Fruit fly (Drosophila melanogaster) whole organism: Measurements from ENCODE around the gene CG5815.

Source experiments
- CG8478 ChIP-seq: fragments of >200 bp; optimal IDR thresholded peaks from 2 replicates; lab custom pipeline; 2018; ENCODE audit warnings: inconsistent platforms
- Dll ChIP-seq: fragments of >200 bp; optimal IDR thresholded peaks from 2 replicates; lab custom pipeline; 2017
- EcR ChIP-seq, 2 experiments: fragments of >200 bp; optimal IDR thresholded peaks; 2 replicates each; lab custom pipeline; 2017; ENCODE audit warnings: missing biosample characterization in 2 of 2, missing genetic modification characterization in 2 of 2, missing genetic modification reagents in 2 of 2
- pan ChIP-seq: fragments of >200 bp; optimal IDR thresholded peaks from 2 replicates; lab custom pipeline; 2017
- psq ChIP-seq: fragments of >200 bp; optimal IDR thresholded peaks from 2 replicates; lab custom pipeline; 2017
- usp ChIP-seq: fragments of >200 bp; optimal IDR thresholded peaks from 2 replicates; lab custom pipeline; 2017; ENCODE audit warnings: missing biosample characterization, missing genetic modification characterization, mixed read lengths

CG5815 gene

DNA sequence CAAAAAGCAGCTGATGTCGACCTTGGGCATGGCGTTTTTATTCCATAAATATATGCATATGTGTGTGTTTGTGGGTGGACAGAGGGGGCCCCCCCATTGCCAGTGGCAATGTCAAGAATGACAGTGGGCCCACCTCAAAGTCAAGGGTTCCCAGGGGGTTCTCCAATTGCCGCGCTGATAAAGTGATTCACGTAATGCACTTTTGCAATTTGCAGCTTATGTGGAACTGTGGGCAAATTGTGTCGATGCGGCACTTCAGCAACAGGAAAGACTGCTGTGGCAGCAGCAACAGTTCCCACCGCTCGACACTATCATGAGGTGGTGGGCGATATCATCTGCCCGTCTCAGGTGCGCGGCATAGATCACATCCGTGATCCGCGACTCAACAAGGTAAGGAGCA, 41.6 kb downstream of the CG5815 start:
- no peak for TF ChIP-seq pan
- TF ChIP-seq Dll: no peak
- TF ChIP-seq psq (lab: Kevin White, UChicago): no peak

DNA sequence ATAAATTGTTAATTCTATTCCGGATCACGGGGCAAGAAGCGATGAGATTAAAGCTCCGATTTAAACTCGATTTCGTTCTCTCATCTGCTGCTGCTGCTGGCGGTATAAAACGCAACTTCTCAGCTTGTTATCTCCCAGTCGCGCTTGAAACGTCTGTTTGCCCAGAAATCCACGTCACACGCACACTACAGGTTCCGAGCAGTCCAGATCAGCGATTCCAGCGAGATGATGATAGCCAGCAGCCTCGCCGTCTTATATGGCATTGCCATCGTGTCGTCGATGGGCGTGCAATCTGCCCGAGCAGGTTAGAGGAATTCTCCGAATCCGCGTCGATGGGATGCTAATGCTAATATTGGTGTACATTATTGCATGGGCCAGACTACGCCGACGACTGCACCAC, 45.4 kb downstream of the CG5815 start, which contains the start of gene grass:
Gene grass (plus strand): TSS at position 135 of the 400 bp plus-strand sequence.
- no peak for TF ChIP-seq pan
- TF ChIP-seq CG8478: no peak
- no peak for TF ChIP-seq usp (GFP tag; lab: Kevin White, UChicago)
- no peak for TF ChIP-seq EcR (GFP tag; optimal IDR thresholded peaks at IDR 0.05; lab: Kevin White, UChicago)
- no peak for TF ChIP-seq psq (lab: Kevin White, UChicago)
- no peak for TF ChIP-seq Dll

DNA sequence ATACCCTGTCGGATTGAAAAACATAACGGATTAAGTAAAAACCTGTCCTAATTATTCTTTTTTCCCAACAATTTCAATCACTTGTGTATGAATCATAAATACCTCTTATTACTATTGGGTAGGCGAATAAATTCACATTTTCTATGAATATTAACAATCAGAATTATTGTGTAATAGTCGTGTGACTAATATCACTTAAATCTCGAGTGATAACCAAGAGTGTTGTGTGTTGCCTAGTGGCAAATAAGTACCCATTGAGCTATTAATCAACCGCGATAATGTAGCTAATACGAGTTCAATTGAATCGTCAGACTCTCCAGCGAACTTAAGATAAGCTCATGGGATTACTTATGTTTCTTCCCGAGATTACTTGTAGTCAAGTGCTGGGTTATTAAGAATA, 47.5 kb downstream of the CG5815 start:
- TF ChIP-seq psq (lab: Kevin White, UChicago): no peak
- TF ChIP-seq EcR (GFP tag; optimal IDR thresholded peaks at IDR 0.05; lab: Kevin White, UChicago): no peak
- no peak for TF ChIP-seq pan
- no peak for TF ChIP-seq usp (GFP tag; lab: Kevin White, UChicago)
- TF ChIP-seq Dll: no peak
- TF ChIP-seq CG8478: no peak

- no peak for TF ChIP-seq Dll
Measured at dm6 chr3R:27160858-27161257, 48.5 kb downstream of the CG5815 start, which contains the start of gene CG5909. CG5909 (plus strand) TSS chr3R:27161158.

DNA sequence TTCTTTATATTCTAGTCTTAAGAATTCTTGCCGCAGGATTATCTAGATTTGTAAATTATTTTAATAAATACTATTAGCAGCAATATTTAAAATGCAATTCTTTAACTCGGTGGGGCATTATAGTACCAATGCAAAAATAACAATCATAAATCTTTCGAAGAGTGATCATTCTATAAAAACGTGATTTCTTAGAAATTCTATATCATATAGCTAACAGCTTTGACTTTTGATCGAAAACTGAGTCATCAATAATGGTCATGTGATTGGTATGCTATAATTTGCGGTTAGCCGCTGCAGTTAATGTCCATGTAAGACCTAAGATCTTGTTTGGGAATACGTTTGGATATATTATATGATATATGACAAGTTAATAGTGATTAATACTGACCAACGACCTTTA, 50.5 kb downstream of the CG5815 start, which contains the start of gene ppk31:
Gene ppk31 (plus strand): TSS at position 301 of the 400 bp plus-strand sequence.
- TF ChIP-seq CG8478 (no peak), usp (GFP tag; lab: Kevin White, UChicago) (no peak), psq (lab: Kevin White, UChicago) (no peak), Dll (no peak), pan (no peak), EcR (GFP tag; optimal IDR thresholded peaks at IDR 0.05; lab: Kevin White, UChicago) (no peak)
